Worm (Caenorhabditis elegans) whole organism, L3 larva: ENCODE results near the gene F07D3.3.
A peak's percentile ranks its signal among the peaks of the same experiment; 100 is the strongest.

Experiments used
- elt-2 ChIP-seq: sonication (generic microtip); optimal IDR thresholded peaks from 2 replicates; lab custom pipeline; 2016; ENCODE audit warnings: missing genetic modification reagents, mild to moderate bottlenecking, missing genetic modification characterization, missing compliant biosample characterization
- lin-39 ChIP-seq: fragments of 150-350 bp; optimal IDR thresholded peaks from 2 replicates; lab custom pipeline; 2018; ENCODE audit warnings: missing biosample characterization, missing genetic modification reagents, missing genetic modification characterization
- nhr-11 ChIP-seq: fragments of 150-350 bp; optimal IDR thresholded peaks from 2 replicates; lab custom pipeline; 2014; ENCODE audit warnings: missing biosample characterization, missing genetic modification characterization

DNA sequence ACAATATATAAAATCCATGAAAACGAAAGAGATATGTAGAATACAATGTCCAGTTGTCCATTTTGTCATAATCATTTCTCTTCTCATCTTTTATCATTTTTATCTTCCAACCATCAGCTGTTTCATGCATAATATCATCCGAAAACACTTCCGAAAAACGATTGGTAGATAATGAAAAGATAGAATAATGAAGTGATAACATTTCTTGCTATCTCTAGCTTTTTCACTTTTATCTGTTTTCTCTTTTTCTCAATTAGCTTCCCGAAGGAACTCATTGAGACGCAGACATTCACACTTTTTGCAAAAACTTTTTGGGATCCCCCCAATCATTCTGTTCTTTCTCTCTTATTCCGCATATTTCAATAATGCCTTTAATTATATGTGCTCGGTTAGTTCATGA, 8.6 kb downstream of the F07D3.3 start:
- TF ChIP-seq elt-2 (tag; lab: Kevin White, UChicago) = peak; percentile 49
- no peak for TF ChIP-seq lin-39 (tag; lab: Kevin White, UChicago)
- TF ChIP-seq nhr-11 (tag; lab: Kevin White, UChicago) = no peak
